Fruit fly (Drosophila melanogaster): ENCODE results near the gene CG1674.

The CG1674 gene

DNA sequence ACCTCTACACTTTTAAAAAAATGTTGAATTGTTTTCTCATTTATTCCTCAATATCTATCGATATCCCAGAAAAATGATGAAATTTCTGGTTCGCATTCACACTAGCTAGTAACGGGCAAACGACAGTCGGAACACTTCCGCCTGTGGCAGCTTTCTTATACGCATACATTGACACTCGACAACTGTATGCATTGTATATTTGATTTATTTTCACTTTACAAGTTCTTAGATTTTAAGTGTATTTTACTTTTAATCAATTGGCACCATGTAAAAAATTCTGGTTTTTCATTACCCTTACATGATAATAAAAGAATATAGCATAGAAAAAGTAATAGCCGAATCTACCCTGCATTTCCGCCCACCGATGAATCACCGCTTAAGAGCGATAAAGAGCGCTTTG, 49.8 kb upstream of the CG1674 start (continued):
- TF ChIP-seq zf30C (GFP tag; optimal IDR thresholded peaks at IDR 0.05) (no peak), Med (GFP tag) (peak; percentile 80), GATAe (GFP tag; conservative IDR thresholded peaks at IDR 0.05) (no peak), Eip74EF (GFP tag; optimal IDR thresholded peaks at IDR 0.05) (peak in 1 of 2 experiments; percentile 16), pnt (GFP tag; optimal IDR thresholded peaks at IDR 0.05) (no peak), cg (GFP tag; optimal IDR thresholded peaks at IDR 0.05) (peak; percentile 1)

DNA sequence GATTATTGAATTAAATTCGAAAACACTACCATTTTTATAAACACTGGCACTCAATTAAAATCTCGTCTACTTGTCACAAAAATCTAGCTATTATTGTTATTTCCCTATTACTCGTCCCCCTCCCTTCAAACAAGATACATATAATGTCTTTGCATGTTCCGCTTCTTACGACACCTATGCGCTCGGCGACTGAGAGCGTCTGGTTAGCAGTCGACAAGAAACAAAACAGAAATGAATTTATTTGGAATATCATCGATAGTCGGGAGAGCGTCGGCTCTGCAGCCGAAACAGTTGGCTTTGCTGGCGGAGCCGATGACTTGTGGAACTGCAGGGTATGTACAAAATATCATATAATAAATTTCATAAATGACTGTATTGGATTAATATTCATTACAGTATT, 48.9 kb upstream of the CG1674 start:
- TF ChIP-seq Opbp (GFP tag; IDR thresholded peaks at IDR 0.05; ENCODE audit: partially characterized antibody) (no peak), D19A (tag; optimal IDR thresholded peaks at IDR 0.05) (peak; percentile 24), CG10366 (GFP tag; IDR thresholded peaks at IDR 0.05) (no peak), GATAe (GFP tag; conservative IDR thresholded peaks at IDR 0.05) (no peak), CG8290 (GFP tag; optimal IDR thresholded peaks at IDR 0.05) (peak; percentile 23), CG8290 (tag; optimal IDR thresholded peaks at IDR 0.05) (peak in 1 of 2 experiments; percentile 58), CG1603 (tag; optimal IDR thresholded peaks at IDR 0.05) (peak; percentile 73), onecut (GFP tag; IDR thresholded peaks at IDR 0.05) (peak; percentile 5; the same call in 1 of the 2 replicates), caup (GFP tag; optimal IDR thresholded peaks at IDR 0.05; ENCODE audit: severe bottlenecking) (peak; percentile 24), jing (GFP tag; optimal IDR thresholded peaks at IDR 0.05) (no peak), sna (GFP tag; IDR thresholded peaks at IDR 0.05; ENCODE audit: partially characterized antibody) (no peak), CG32532 (GFP tag; IDR thresholded peaks at IDR 0.05) (no peak), MESR4 (GFP tag; optimal IDR thresholded peaks at IDR 0.05) (peak; percentile 5), ranshi (GFP tag; IDR thresholded peaks at IDR 0.05) (no peak), CG12769 (tag; optimal IDR thresholded peaks at IDR 0.05) (peak; percentile 8), sens (GFP tag) (peak; percentile 53), CHES-1-like (GFP tag; optimal IDR thresholded peaks at IDR 0.05) (no peak), sob (GFP tag; IDR thresholded peaks at IDR 0.05) (no peak), CG7928 (GFP tag; optimal IDR thresholded peaks at IDR 0.05) (no peak), wek (GFP tag; optimal IDR thresholded peaks at IDR 0.05) (peak; percentile 32), Pdp1 (GFP tag; optimal IDR thresholded peaks at IDR 0.05) (peak in 1 of 2 experiments; percentile 77), Deaf1 (tag; optimal IDR thresholded peaks at IDR 0.05) (peak; percentile 91), ERR (GFP tag; optimal IDR thresholded peaks at IDR 0.05) (no peak), row (GFP tag; IDR thresholded peaks at IDR 0.05) (peak; percentile 38; the same call in 1 of the 3 replicates), sima (GFP tag; optimal IDR thresholded peaks at IDR 0.05) (no peak), H15 (GFP tag; IDR thresholded peaks at IDR 0.05) (no peak), CG17802 (tag; optimal IDR thresholded peaks at IDR 0.05) (peak; percentile 78), CG17359 (tag; optimal IDR thresholded peaks at IDR 0.05) (peak; percentile 5), al (GFP tag; IDR thresholded peaks at IDR 0.05) (no peak), trem (tag; optimal IDR thresholded peaks at IDR 0.05) (no peak), CG2199 (GFP tag; IDR thresholded peaks at IDR 0.05) (peak; percentile 91), CG11723 (GFP tag; optimal IDR thresholded peaks at IDR 0.05) (peak; percentile 85), pfk (GFP tag; optimal IDR thresholded peaks at IDR 0.05) (peak; percentile 63), en (GFP tag; optimal IDR thresholded peaks at IDR 0.05) (no peak), CG30020 (tag; optimal IDR thresholded peaks at IDR 0.05) (peak; percentile 88), CG2875 (GFP tag; optimal IDR thresholded peaks at IDR 0.05) (no peak), CG1233 (GFP tag; optimal IDR thresholded peaks at IDR 0.05) (no peak), Med (GFP tag) (peak; percentile 84)

Measured in whole organism, embryonic.